Worm (Caenorhabditis elegans): ENCODE data around the gene acs-7.

The acs-7 gene

ce11 chrII:9333714-9334113 is 41.9 kb downstream of the acs-7 start, which contains the start of gene scp-1:
Gene scp-1 (plus strand): TSS chrII:9334014.
- TF ChIP-seq pha-4 (tag; optimal IDR thresholded peaks at IDR 0.05): no peak
- TF ChIP-seq ceh-28 (tag; optimal IDR thresholded peaks at IDR 0.05): peak; percentile 46

- no peak for TF ChIP-seq nhr-76 (tag; optimal IDR thresholded peaks at IDR 0.05)
- peak; percentile 31 for TF ChIP-seq ama-1 (optimal IDR thresholded peaks at IDR 0.05)
- peak; percentile 12 for TF ChIP-seq pha-4 (tag; optimal IDR thresholded peaks at IDR 0.05)
Observed at ce11 chrII:9336651-9337050, 44.8 kb downstream of the acs-7 start.

- TF ChIP-seq nhr-25 (tag; optimal IDR thresholded peaks at IDR 0.05): peak; percentile 9
- peak; percentile 85 for TF ChIP-seq ama-1 (optimal IDR thresholded peaks at IDR 0.05)
- TF ChIP-seq fkh-10 (GFP tag; optimal IDR thresholded peaks at IDR 0.05): no peak
Observed at ce11 chrII:9338859-9339258, 47.0 kb downstream of the acs-7 start, which contains the start of gene ttll-12. Gene ttll-12 (plus strand): TSS chrII:9338997.
